Worm (Caenorhabditis elegans): ENCODE measurements around the gene cdh-4.

- TF ChIP-seq nhr-77 (tag; optimal IDR thresholded peaks at IDR 0.05), result no peak
- TF ChIP-seq ceh-88 (GFP tag; IDR thresholded peaks at IDR 0.05), result no peak
- TF ChIP-seq ama-1 (optimal IDR thresholded peaks at IDR 0.05), result no peak
- TF ChIP-seq isw-1 (GFP tag; IDR thresholded peaks at IDR 0.05), result no peak
- TF ChIP-seq unc-62 (GFP tag; optimal IDR thresholded peaks at IDR 0.05), result no peak
- TF ChIP-seq nhr-28 (tag; optimal IDR thresholded peaks at IDR 0.05), result no peak
- TF ChIP-seq ceh-63 (GFP tag; optimal IDR thresholded peaks at IDR 0.05), result no peak
- TF ChIP-seq snu-23 (GFP tag; optimal IDR thresholded peaks at IDR 0.05), result no peak
- no peak for TF ChIP-seq skn-1 (tag; optimal IDR thresholded peaks at IDR 0.05)
- TF ChIP-seq blmp-1 (tag; optimal IDR thresholded peaks at IDR 0.05), result no peak
- TF ChIP-seq fkh-10 (GFP tag; optimal IDR thresholded peaks at IDR 0.05), result no peak
- TF ChIP-seq C16A3.4 (tag; optimal IDR thresholded peaks at IDR 0.05), result no peak
- TF ChIP-seq egl-27 (tag; optimal IDR thresholded peaks at IDR 0.05), result no peak
- no peak for TF ChIP-seq dpl-1 (GFP tag; optimal IDR thresholded peaks at IDR 0.05)
Measured at ce11 chrIII:4476806-4477205, 43.4 kb upstream of the cdh-4 start.
